Worm (Caenorhabditis elegans) whole organism, late embryonic: ENCODE results near the gene F09B12.5.

Source experiments
- C38D4.7 ChIP-seq: fragments of 200-800 bp; sonication (Bioruptor generic); optimal IDR thresholded peaks from 2 replicates; lab custom pipeline; 2018; ENCODE audit warnings: mild to moderate bottlenecking, missing genetic modification characterization, moderate library complexity, missing compliant biosample characterization
- F13H6.1 ChIP-seq: sonication (generic microtip); optimal IDR thresholded peaks from 2 replicates; lab custom pipeline; 2016; ENCODE audit warnings: missing genetic modification characterization, missing compliant biosample characterization
- K02D7.2 ChIP-seq: sonication (generic microtip); optimal IDR thresholded peaks from 2 replicates; lab custom pipeline; 2017; ENCODE audit warnings: mild to moderate bottlenecking, missing genetic modification characterization, missing compliant biosample characterization
- K09A11.1 ChIP-seq: sonication (generic microtip); optimal IDR thresholded peaks from 2 replicates; lab custom pipeline; 2017; ENCODE audit warnings: antibody characterized with exemption, mild to moderate bottlenecking, missing genetic modification characterization, missing compliant biosample characterization; ENCODE audit not compliant: insufficient read depth
- Y22D7AL.16 ChIP-seq: sonication (generic microtip); optimal IDR thresholded peaks from 2 replicates; lab custom pipeline; 2016; ENCODE audit warnings: missing genetic modification characterization, missing compliant biosample characterization
- ama-1 ChIP-seq: fragments of 150-350 bp; optimal IDR thresholded peaks from 2 replicates; lab custom pipeline; 2014
- ceh-18 ChIP-seq: sonication (generic microtip); optimal IDR thresholded peaks from 2 replicates; lab custom pipeline; 2016; ENCODE audit warnings: missing genetic modification characterization, missing compliant biosample characterization
- ceh-19 ChIP-seq: fragments of 200-800 bp; sonication (Bioruptor generic); optimal IDR thresholded peaks from 2 replicates; lab custom pipeline; 2018; ENCODE audit warnings: mild to moderate bottlenecking, missing genetic modification characterization, missing compliant biosample characterization
- ceh-2 ChIP-seq: sonication (generic microtip); optimal IDR thresholded peaks from 2 replicates; lab custom pipeline; 2016; ENCODE audit warnings: missing genotype, missing genetic modification characterization, missing compliant biosample characterization
- ceh-22 ChIP-seq: sonication (generic microtip); optimal IDR thresholded peaks from 2 replicates; lab custom pipeline; 2017; ENCODE audit warnings: missing biosample characterization, missing genetic modification characterization
- ceh-24 ChIP-seq: sonication (generic microtip); optimal IDR thresholded peaks from 2 replicates; lab custom pipeline; 2016; ENCODE audit warnings: mild to moderate bottlenecking, missing genetic modification characterization, missing compliant biosample characterization
- ceh-31 ChIP-seq: sonication (generic microtip); optimal IDR thresholded peaks from 2 replicates; lab custom pipeline; 2016; ENCODE audit warnings: missing genetic modification characterization, missing compliant biosample characterization
- ceh-34 ChIP-seq: sonication (generic microtip); optimal IDR thresholded peaks from 2 replicates; lab custom pipeline; 2016; ENCODE audit warnings: mild to moderate bottlenecking, missing genetic modification characterization, missing compliant biosample characterization
- ceh-48 ChIP-seq: sonication (generic microtip); optimal IDR thresholded peaks from 2 replicates; lab custom pipeline; 2016; ENCODE audit warnings: missing genetic modification characterization, inconsistent platforms, missing compliant biosample characterization
- ceh-9 ChIP-seq: sonication (generic microtip); optimal IDR thresholded peaks from 2 replicates; lab custom pipeline; 2016; ENCODE audit warnings: mild to moderate bottlenecking, missing genetic modification characterization, inconsistent platforms, missing compliant biosample characterization
- che-1 ChIP-seq: sonication (generic microtip); optimal IDR thresholded peaks from 2 replicates; lab custom pipeline; 2016; ENCODE audit warnings: mild to moderate bottlenecking, missing genetic modification characterization, missing compliant biosample characterization
- dmd-4 ChIP-seq: sonication (generic microtip); optimal IDR thresholded peaks from 2 replicates; lab custom pipeline; 2016; ENCODE audit warnings: borderline replicate concordance, missing genetic modification characterization, missing compliant biosample characterization
- dve-1 ChIP-seq: sonication (generic microtip); optimal IDR thresholded peaks from 2 replicates; lab custom pipeline; 2017; ENCODE audit warnings: antibody characterized with exemption, mild to moderate bottlenecking, missing genetic modification characterization, missing compliant biosample characterization
- elt-4 ChIP-seq: sonication (generic microtip); optimal IDR thresholded peaks from 2 replicates; lab custom pipeline; 2016; ENCODE audit warnings: missing genetic modification characterization, missing compliant biosample characterization
- ets-4 ChIP-seq: sonication (generic microtip); optimal IDR thresholded peaks from 2 replicates; lab custom pipeline; 2016; ENCODE audit warnings: missing genetic modification characterization, missing compliant biosample characterization
- fax-1 ChIP-seq: sonication (generic microtip); optimal IDR thresholded peaks from 2 replicates; lab custom pipeline; 2016; ENCODE audit warnings: missing genotype, missing genetic modification characterization, missing compliant biosample characterization
- hlh-15 ChIP-seq: sonication (generic microtip); optimal IDR thresholded peaks from 2 replicates; lab custom pipeline; 2016; ENCODE audit warnings: missing genetic modification characterization, missing compliant biosample characterization
- hlh-30 ChIP-seq: sonication (generic microtip); optimal IDR thresholded peaks from 2 replicates; lab custom pipeline; 2017; ENCODE audit warnings: antibody characterized with exemption, missing genetic modification characterization, missing compliant biosample characterization; ENCODE audit not compliant: insufficient read depth
- hlh-6 ChIP-seq: sonication (generic microtip); optimal IDR thresholded peaks from 2 replicates; lab custom pipeline; 2016; ENCODE audit warnings: missing genotype, missing genetic modification characterization, missing compliant biosample characterization
- hlh-8 ChIP-seq: sonication (generic microtip); optimal IDR thresholded peaks from 2 replicates; lab custom pipeline; 2016; ENCODE audit warnings: missing genotype, missing genetic modification characterization, missing compliant biosample characterization
- madf-2 ChIP-seq: sonication (generic microtip); optimal IDR thresholded peaks from 2 replicates; lab custom pipeline; 2017; ENCODE audit warnings: missing genetic modification characterization, missing compliant biosample characterization
- npax-4 ChIP-seq: sonication (generic microtip); optimal IDR thresholded peaks from 2 replicates; lab custom pipeline; 2016; ENCODE audit warnings: missing genetic modification characterization, missing compliant biosample characterization
- pax-1 ChIP-seq: fragments of 150-350 bp; optimal IDR thresholded peaks from 2 replicates; lab custom pipeline; 2014; ENCODE audit warnings: missing biosample characterization, missing genetic modification characterization
- pha-4 ChIP-seq: fragments of 150-350 bp; optimal IDR thresholded peaks from 2 replicates; lab custom pipeline; 2018; ENCODE audit warnings: missing biosample characterization, missing genetic modification reagents, missing genetic modification characterization
- pqm-1 ChIP-seq: sonication (generic microtip); optimal IDR thresholded peaks from 2 replicates; lab custom pipeline; 2016; ENCODE audit warnings: missing genetic modification characterization, missing compliant biosample characterization
- ref-2 ChIP-seq: sonication (generic microtip); optimal IDR thresholded peaks from 2 replicates; lab custom pipeline; 2016; ENCODE audit warnings: missing genetic modification characterization, missing compliant biosample characterization
- rnt-1 ChIP-seq: sonication (generic microtip); optimal IDR thresholded peaks from 2 replicates; lab custom pipeline; 2016; ENCODE audit warnings: missing genetic modification characterization, missing compliant biosample characterization
- sox-4 ChIP-seq: sonication (generic microtip); optimal IDR thresholded peaks from 2 replicates; lab custom pipeline; 2017; ENCODE audit warnings: mild to moderate bottlenecking, missing genetic modification characterization, inconsistent platforms, missing compliant biosample characterization
- tbx-7 ChIP-seq: sonication (generic microtip); optimal IDR thresholded peaks from 2 replicates; lab custom pipeline; 2016; ENCODE audit warnings: missing genotype, missing genetic modification characterization, missing compliant biosample characterization
- ttx-3 ChIP-seq: sonication (generic microtip); optimal IDR thresholded peaks from 2 replicates; lab custom pipeline; 2016; ENCODE audit warnings: missing genetic modification reagents, missing genetic modification characterization, missing compliant biosample characterization
- unc-42 ChIP-seq: sonication (generic microtip); optimal IDR thresholded peaks from 2 replicates; lab custom pipeline; 2016; ENCODE audit warnings: missing genotype, missing genetic modification characterization, missing compliant biosample characterization
- unc-86 ChIP-seq: sonication (generic microtip); optimal IDR thresholded peaks from 2 replicates; lab custom pipeline; 2016; ENCODE audit warnings: missing genetic modification characterization, missing compliant biosample characterization

The F09B12.5 gene

ce11 chrX:15115748-15116147 is 31.3 kb downstream of the F09B12.5 start:
- TF ChIP-seq K02D7.2, result no peak
- TF ChIP-seq, all 69 proteins: peak for 0

- TF ChIP-seq pqm-1 (no peak), fax-1 (tag; lab: Kevin White, UChicago) (no peak), ets-4 (no peak), K02D7.2 (no peak)
Observed at ce11 chrX:15116514-15116913, 32.0 kb downstream of the F09B12.5 start, which contains the start of gene R07D5.2. TSS of gene R07D5.2 (minus strand) at chrX:15116614.

ce11 chrX:15120545-15120944 is 36.0 kb downstream of the F09B12.5 start:
- no peak for TF ChIP-seq ceh-9 (tag; lab: Kevin White, UChicago)
- TF ChIP-seq ceh-18 (tag; lab: Kevin White, UChicago), result no peak
- no peak for TF ChIP-seq npax-4
- no peak for TF ChIP-seq unc-86 (tag; lab: Kevin White, UChicago)
- TF ChIP-seq ref-2 (tag; lab: Kevin White, UChicago), result no peak
- TF ChIP-seq unc-42, result no peak

- peak; percentile 69 for TF ChIP-seq unc-42
- no peak for TF ChIP-seq pha-4 (tag; lab: Kevin White, UChicago)
Observed at ce11 chrX:15125138-15125537, 40.6 kb downstream of the F09B12.5 start.

ce11 chrX:15126736-15127135 is 42.2 kb downstream of the F09B12.5 start:
- TF ChIP-seq che-1 (tag; lab: Kevin White, UChicago) (no peak), dmd-4 (tag; lab: Kevin White, UChicago) (no peak), tbx-7 (tag; lab: Kevin White, UChicago) (no peak), hlh-30 (tag; lab: Kevin White, UChicago) (no peak), elt-4 (no peak), rnt-1 (no peak), hlh-6 (tag; lab: Kevin White, UChicago) (no peak), ceh-48 (no peak), dve-1 (tag; lab: Kevin White, UChicago) (no peak), hlh-15 (tag; lab: Kevin White, UChicago) (no peak)

- no peak for TF ChIP-seq ama-1 (lab: Kevin White, UChicago)
- TF ChIP-seq ceh-2 (tag; lab: Kevin White, UChicago), result no peak
- no peak for TF ChIP-seq ceh-31
- TF ChIP-seq C38D4.7 (GFP tag; lab: Kevin White, UChicago), result no peak
- TF ChIP-seq ceh-34 (tag; lab: Kevin White, UChicago), result no peak
- no peak for TF ChIP-seq K09A11.1 (tag; lab: Kevin White, UChicago)
Observed at ce11 chrX:15127338-15127737, 42.8 kb downstream of the F09B12.5 start.

ce11 chrX:15128184-15128583 is 43.7 kb downstream of the F09B12.5 start:
- TF ChIP-seq unc-42, result peak; percentile 87
- TF ChIP-seq pax-1 (tag; lab: Kevin White, UChicago), result no peak
- TF ChIP-seq, all 69 proteins: peak for 1

- TF ChIP-seq F13H6.1 (tag; lab: Kevin White, UChicago) (no peak), ref-2 (tag; lab: Kevin White, UChicago) (no peak), unc-42 (no peak), pax-1 (tag; lab: Kevin White, UChicago) (no peak), unc-86 (tag; lab: Kevin White, UChicago) (no peak), ceh-22 (tag; lab: Kevin White, UChicago) (no peak), ceh-34 (tag; lab: Kevin White, UChicago) (no peak), Y22D7AL.16 (tag; lab: Kevin White, UChicago) (no peak), madf-2 (tag; lab: Kevin White, UChicago) (no peak), ceh-24 (no peak), hlh-8 (tag; lab: Kevin White, UChicago) (no peak), ceh-19 (no peak), ttx-3 (no peak), sox-4 (tag; lab: Kevin White, UChicago) (no peak), ceh-18 (tag; lab: Kevin White, UChicago) (no peak), hlh-30 (tag; lab: Kevin White, UChicago) (no peak)
Observed at ce11 chrX:15132073-15132472, 47.6 kb downstream of the F09B12.5 start.
